Fruit fly (Drosophila melanogaster) whole organism, embryonic: ENCODE measurements around the gene Cpr67Fb.

ENCODE experiments used
- C15 ChIP-seq: fragments of 200-800 bp; sonication (Bioruptor generic); IDR thresholded peaks from 3 replicates; pipeline ENCODE4 v1.3.6; 2022; ENCODE audit warnings: missing biosample characterization, missing genetic modification characterization
- CG10267 ChIP-seq: fragments of 200-800 bp; sonication (Bioruptor generic); optimal IDR thresholded peaks from 2 replicates; lab custom pipeline; 2018; ENCODE audit warnings: missing biosample characterization, mild to moderate bottlenecking, missing genetic modification characterization, moderate library complexity
- CG11504 ChIP-seq: fragments of 200-800 bp; sonication (Bioruptor generic); optimal IDR thresholded peaks from 3 replicates; lab custom pipeline; 2019; ENCODE audit warnings: missing biosample characterization, mild to moderate bottlenecking, missing genetic modification characterization, moderate library complexity
- CG11696 ChIP-seq: fragments of 200-800 bp; sonication (Bioruptor generic); IDR thresholded peaks from 2 replicates; pipeline ENCODE4 v1.3.6; 2022; ENCODE audit warnings: missing biosample characterization, missing genetic modification characterization
- CG13424 ChIP-seq: fragments of 200-800 bp; sonication (Bioruptor generic); optimal IDR thresholded peaks from 2 replicates; lab custom pipeline; 2019; ENCODE audit warnings: missing biosample characterization, mild to moderate bottlenecking, missing genetic modification characterization, moderate library complexity
- CG14050 ChIP-seq: fragments of 200-800 bp; sonication (Bioruptor generic); IDR thresholded peaks from 3 replicates; pipeline ENCODE4 v1.3.6; 2022; ENCODE audit warnings: missing biosample characterization, missing genetic modification characterization
- CG1603 ChIP-seq: fragments of 200-800 bp; sonication (Bioruptor generic); optimal IDR thresholded peaks from 2 replicates; lab custom pipeline; 2019; ENCODE audit warnings: missing biosample characterization, mild to moderate bottlenecking, missing genetic modification characterization, moderate library complexity
- CG17829 ChIP-seq: fragments of 200-800 bp; optimal IDR thresholded peaks from 2 replicates; lab custom pipeline; 2019; ENCODE audit warnings: missing biosample characterization, mild to moderate bottlenecking, missing genetic modification characterization, moderate library complexity
- CG18262 ChIP-seq: fragments of 200-800 bp; optimal IDR thresholded peaks from 3 replicates; lab custom pipeline; 2019; ENCODE audit warnings: missing biosample characterization, mild to moderate bottlenecking, missing genetic modification characterization, moderate library complexity
- CG18476 ChIP-seq: fragments of 200-800 bp; sonication (Bioruptor generic); optimal IDR thresholded peaks from 2 replicates; lab custom pipeline; 2016; ENCODE audit warnings: missing biosample characterization, mild to moderate bottlenecking, missing genetic modification characterization
- CG2678 ChIP-seq: fragments of 200-800 bp; sonication (Bioruptor generic); optimal IDR thresholded peaks from 3 replicates; lab custom pipeline; 2019; ENCODE audit warnings: missing biosample characterization, mild to moderate bottlenecking, missing genetic modification characterization, moderate library complexity
- CG3065 ChIP-seq: fragments of 200-800 bp; sonication (Bioruptor generic); optimal IDR thresholded peaks from 2 replicates; lab custom pipeline; 2016; ENCODE audit warnings: missing biosample characterization, missing genetic modification characterization
- CG3726 ChIP-seq: fragments of 200-800 bp; sonication (Bioruptor generic); IDR thresholded peaks from 3 replicates; pipeline ENCODE4, ENCODE4 v1.3.6; 2022; ENCODE audit warnings: missing biosample characterization, missing genetic modification characterization
- CG7556 ChIP-seq: fragments of 200-800 bp; sonication (Bioruptor generic); optimal IDR thresholded peaks from 2 replicates; lab custom pipeline; 2017; ENCODE audit warnings: missing biosample characterization, mild to moderate bottlenecking, missing genetic modification characterization
- CG7839 ChIP-seq: fragments of 200-800 bp; sonication (Bioruptor generic); optimal IDR thresholded peaks from 3 replicates; lab custom pipeline; 2018; ENCODE audit warnings: missing biosample characterization, mild to moderate bottlenecking, missing genetic modification characterization, moderate library complexity
- CG8924 ChIP-seq: fragments of 200-800 bp; optimal IDR thresholded peaks from 3 replicates; lab custom pipeline; 2019; ENCODE audit warnings: missing biosample characterization, mild to moderate bottlenecking, missing genetic modification characterization, moderate library complexity
- CG9727 ChIP-seq: fragments of 200-800 bp; sonication (Bioruptor generic); optimal IDR thresholded peaks from 3 replicates; lab custom pipeline; 2017; ENCODE audit warnings: missing biosample characterization, mild to moderate bottlenecking, missing genetic modification characterization
- CoRest ChIP-seq: fragments of 200-800 bp; sonication (Bioruptor generic); optimal IDR thresholded peaks from 3 replicates; lab custom pipeline; 2018; ENCODE audit warnings: missing biosample characterization, mild to moderate bottlenecking, missing genetic modification characterization, moderate library complexity
- D19B ChIP-seq: fragments of 200-800 bp; sonication (Bioruptor generic); optimal IDR thresholded peaks from 2 replicates; lab custom pipeline; 2017; ENCODE audit warnings: missing biosample characterization, mild to moderate bottlenecking, missing genetic modification characterization
- Dek ChIP-seq: fragments of 200-800 bp; sonication (Bioruptor generic); optimal IDR thresholded peaks from 3 replicates; lab custom pipeline; 2019; ENCODE audit warnings: missing biosample characterization, mild to moderate bottlenecking, missing genetic modification characterization, moderate library complexity
- Elba2 ChIP-seq: fragments of 200-800 bp; sonication (Bioruptor generic); optimal IDR thresholded peaks from 3 replicates; lab custom pipeline; 2016; ENCODE audit warnings: missing biosample characterization, missing genetic modification characterization
- H15 ChIP-seq: fragments of 200-800 bp; sonication (Bioruptor generic); IDR thresholded peaks from 3 replicates; pipeline ENCODE4 v1.3.6; 2022; ENCODE audit warnings: missing biosample characterization, missing genetic modification characterization
- HLH4C ChIP-seq: fragments of 200-800 bp; sonication (Bioruptor generic); IDR thresholded peaks from 3 replicates; pipeline ENCODE4 v1.3.6; 2022; ENCODE audit warnings: missing biosample characterization, missing genetic modification characterization; ENCODE audit not compliant: partially characterized antibody
- Hr39 ChIP-seq: fragments of >200 bp; optimal IDR thresholded peaks from 2 replicates; lab custom pipeline; 2017
- Hr51 ChIP-seq, 2 experiments: fragments of 200-800 bp; sonication (Bioruptor generic); optimal IDR thresholded peaks; 2 replicates in 1 of 2; 3 replicates in 1 of 2; lab custom pipeline; 2016 to 2018; ENCODE audit warnings: missing biosample characterization in 2 of 2, missing genetic modification characterization in 2 of 2, mild to moderate bottlenecking in 1 of 2, moderate library complexity in 1 of 2
- Meics ChIP-seq: fragments of 200-800 bp; sonication (Bioruptor generic); optimal IDR thresholded peaks from 2 replicates; lab custom pipeline; 2017; ENCODE audit warnings: missing biosample characterization, mild to moderate bottlenecking, missing genetic modification characterization
- Sox100B ChIP-seq: fragments of 200-800 bp; sonication (Bioruptor generic); optimal IDR thresholded peaks from 3 replicates; lab custom pipeline; 2018; ENCODE audit warnings: missing biosample characterization, mild to moderate bottlenecking, missing genetic modification characterization
- Xrp1 ChIP-seq: fragments of 200-800 bp; sonication (Bioruptor generic); IDR thresholded peaks from 2 replicates; pipeline ENCODE4 v1.3.6; 2022; ENCODE audit warnings: missing biosample characterization, missing genetic modification characterization
- ara ChIP-seq: fragments of 200-800 bp; sonication (Bioruptor generic); IDR thresholded peaks from 2 replicates; pipeline ENCODE4 v1.3.6; 2022; ENCODE audit warnings: missing biosample characterization, missing genetic modification characterization
- chinmo ChIP-seq: fragments of 200-800 bp; sonication (Bioruptor generic); IDR thresholded peaks from 4 replicates; pipeline ENCODE4 v1.3.6; 2022; ENCODE audit warnings: missing biosample characterization, missing genetic modification characterization; ENCODE audit not compliant: partially characterized antibody
- emc ChIP-seq: fragments of 200-800 bp; sonication (Bioruptor generic); optimal IDR thresholded peaks from 2 replicates; lab custom pipeline; 2016; ENCODE audit warnings: missing biosample characterization, missing genetic modification characterization
- ems ChIP-seq: fragments of 200-800 bp; sonication (Bioruptor generic); optimal IDR thresholded peaks from 3 replicates; lab custom pipeline; 2016; ENCODE audit warnings: missing biosample characterization, missing genetic modification characterization
- grau ChIP-seq: fragments of 200-800 bp; optimal IDR thresholded peaks from 3 replicates; lab custom pipeline; 2019; ENCODE audit warnings: missing biosample characterization, mild to moderate bottlenecking, missing genetic modification characterization, moderate library complexity
- klu ChIP-seq: fragments of 200-800 bp; sonication (Bioruptor generic); IDR thresholded peaks from 2 replicates; pipeline ENCODE4 v1.3.6; 2022; ENCODE audit warnings: missing biosample characterization, missing genetic modification characterization
- mirr ChIP-seq: fragments of 200-800 bp; sonication (Bioruptor generic); optimal IDR thresholded peaks from 3 replicates; lab custom pipeline; 2018; ENCODE audit warnings: missing biosample characterization, mild to moderate bottlenecking, missing genetic modification characterization
- nerfin-1 ChIP-seq: fragments of 200-800 bp; sonication (Bioruptor generic); optimal IDR thresholded peaks from 3 replicates; lab custom pipeline; 2019; ENCODE audit warnings: missing biosample characterization, mild to moderate bottlenecking, missing genetic modification characterization, moderate library complexity
- onecut ChIP-seq: fragments of 200-800 bp; sonication (Bioruptor generic); IDR thresholded peaks from 2 replicates; pipeline ENCODE4 v1.3.6; 2022; ENCODE audit warnings: missing biosample characterization, missing genetic modification characterization
- pan ChIP-seq, 4 experiments: fragments of >200 bp in 3 of 4; fragments of 200-800 bp in 1 of 4; sonication (Bioruptor generic) in 1 of 4; optimal IDR thresholded peaks in 3 of 4; IDR thresholded peaks in 1 of 4; 2 replicates each; pipeline versions ENCODE4 v1.3.6 to Lab custom; 2017 to 2022; ENCODE audit warnings: missing biosample characterization in 2 of 4, missing genetic modification characterization in 2 of 4, mixed read lengths in 1 of 4
- pnt ChIP-seq: fragments of 200-800 bp; sonication (Bioruptor generic); optimal IDR thresholded peaks from 3 replicates; lab custom pipeline; 2016; ENCODE audit warnings: missing biosample characterization, missing genetic modification characterization
- prd ChIP-seq, 3 experiments: fragments of >200 bp in 2 of 3; fragments of 200-800 bp in 1 of 3; sonication (Bioruptor generic) in 1 of 3; optimal IDR thresholded peaks in 2 of 3; IDR thresholded peaks in 1 of 3; 2 replicates in 2 of 3; 3 replicates in 1 of 3; pipeline versions ENCODE4 v1.3.6 to Lab custom; 2017 to 2022; ENCODE audit warnings: missing biosample characterization in 1 of 3, missing genetic modification characterization in 1 of 3
- shn ChIP-seq: fragments of 200-800 bp; sonication (Bioruptor generic); optimal IDR thresholded peaks from 3 replicates; lab custom pipeline; 2016; ENCODE audit warnings: missing biosample characterization, missing genetic modification characterization
- sim ChIP-seq: fragments of 200-800 bp; sonication (Bioruptor generic); IDR thresholded peaks from 2 replicates; pipeline ENCODE4 v1.3.6; 2022; ENCODE audit warnings: missing biosample characterization, missing genetic modification characterization
- sob ChIP-seq: fragments of 200-800 bp; sonication (Bioruptor generic); IDR thresholded peaks from 2 replicates; pipeline ENCODE4 v1.3.6; 2022; ENCODE audit warnings: missing biosample characterization, missing genetic modification characterization
- unpg ChIP-seq: fragments of 200-800 bp; sonication (Bioruptor generic); optimal IDR thresholded peaks from 3 replicates; lab custom pipeline; 2018; ENCODE audit warnings: missing biosample characterization, mild to moderate bottlenecking, missing genetic modification characterization, moderate library complexity
- vvl ChIP-seq: fragments of 200-800 bp; sonication (Bioruptor generic); IDR thresholded peaks from 2 replicates; pipeline ENCODE4 v1.3.6; 2022; ENCODE audit warnings: missing biosample characterization, missing genetic modification characterization

Gene Cpr67Fb

DNA sequence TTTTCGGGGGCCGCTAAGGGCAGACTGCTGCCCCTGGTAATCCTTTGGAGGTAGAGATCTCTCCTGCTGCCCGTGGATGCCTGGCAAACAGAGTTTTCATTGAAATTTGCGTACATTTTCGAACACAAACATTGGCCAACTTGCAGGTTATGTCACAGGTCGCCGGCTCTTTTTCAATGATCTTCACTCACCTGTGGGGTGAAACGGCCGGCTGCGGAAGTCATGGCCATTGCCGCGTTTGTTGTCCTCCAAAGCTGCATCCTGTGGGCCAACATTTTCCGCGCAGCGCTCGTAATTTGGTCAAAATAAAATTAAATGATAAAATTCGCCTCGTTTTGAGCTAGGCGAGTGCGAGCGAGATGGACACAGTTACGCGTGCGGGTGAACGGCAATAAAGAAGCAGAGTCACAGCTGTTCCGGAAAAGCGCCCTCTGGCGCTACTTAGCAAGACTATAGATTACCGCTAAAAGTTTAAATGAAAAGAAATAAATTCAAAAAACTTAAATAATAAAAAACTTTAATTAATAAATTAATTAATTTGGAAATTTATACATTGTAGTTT, 8.2 kb upstream of the Cpr67Fb start (continued):
- no peak for TF ChIP-seq shn

DNA sequence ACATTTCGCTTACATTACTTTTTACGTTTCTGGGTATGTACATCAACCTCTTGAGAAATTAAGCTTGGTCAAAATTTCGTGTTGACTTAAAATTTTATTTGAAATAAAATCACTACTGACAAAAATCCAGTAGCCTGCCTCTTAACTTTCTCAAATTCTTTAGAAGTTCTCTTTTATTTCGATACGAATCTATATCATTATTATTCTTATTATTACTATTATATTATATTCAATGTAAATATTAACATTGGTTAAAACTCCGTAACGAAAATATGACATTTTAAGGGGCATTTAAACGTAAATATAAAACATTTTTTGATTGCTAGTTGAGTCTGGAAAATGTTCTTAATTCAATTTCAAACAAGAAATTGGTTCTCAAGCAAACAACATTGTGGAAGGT, 7.6 kb upstream of the Cpr67Fb start, which contains the start of gene OXA1L:
Gene OXA1L (minus strand): TSS at position 101 of the 400 bp plus-strand sequence.
- TF ChIP-seq klu (GFP tag; lab: Robert Waterston, UW) = no peak
- TF ChIP-seq CG7556 (GFP tag; lab: Kevin White, UChicago) = no peak
- TF ChIP-seq C15 (GFP tag; lab: Robert Waterston, UW) = no peak
- no peak for TF ChIP-seq pnt
- TF ChIP-seq Elba2 (GFP tag; lab: Kevin White, UChicago) = no peak
- no peak for TF ChIP-seq CG18476 (GFP tag; lab: Kevin White, UChicago)
- TF ChIP-seq onecut = no peak
- no peak for TF ChIP-seq sim (GFP tag; lab: Robert Waterston, UW)
- no peak for TF ChIP-seq ems (GFP tag; lab: Kevin White, UChicago)
- no peak for TF ChIP-seq Dek
- TF ChIP-seq nerfin-1 = no peak
- no peak for TF ChIP-seq HLH4C (GFP tag; lab: Robert Waterston, UW)
- no peak for TF ChIP-seq D19B
- TF ChIP-seq unpg (GFP tag; lab: Kevin White, UChicago) = no peak

DNA sequence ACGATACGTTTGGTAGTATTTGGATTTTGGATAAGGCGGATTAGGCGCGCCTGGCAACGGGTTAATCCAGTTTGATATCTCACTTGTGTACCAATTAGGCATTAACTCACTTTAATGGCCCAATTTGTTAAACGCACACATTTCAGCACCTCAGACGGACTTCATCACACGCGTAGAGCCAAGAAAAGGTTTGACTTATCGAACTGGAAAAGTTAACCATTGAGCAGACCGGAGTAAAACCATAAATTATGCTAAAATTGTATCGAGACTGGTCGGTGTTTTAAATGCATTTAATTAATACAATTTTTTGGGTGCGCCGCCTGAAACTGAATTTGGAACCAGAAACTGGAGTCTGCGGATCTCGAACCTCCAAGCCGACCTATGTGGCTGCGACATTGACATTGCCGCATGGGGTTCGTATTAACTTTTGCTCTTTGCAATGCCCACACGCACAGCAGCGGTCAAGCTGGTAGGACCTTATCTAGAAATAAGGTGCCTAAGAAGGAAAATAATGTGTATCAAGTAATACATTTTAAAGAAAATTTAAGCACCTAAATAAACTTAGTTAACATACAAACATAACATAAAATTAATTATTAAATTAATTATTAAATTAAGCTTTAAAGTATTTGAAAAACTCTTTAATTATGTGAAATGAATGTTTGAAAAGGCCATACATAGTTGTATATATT, 4.8 kb upstream of the Cpr67Fb start:
- peak; percentile 30 for TF ChIP-seq CG13424 (tag; lab: Kevin White, UChicago)
- no peak for TF ChIP-seq CG9727 (GFP tag; lab: Kevin White, UChicago)
- peak; percentile 39 for TF ChIP-seq Sox100B (GFP tag; lab: Kevin White, UChicago)
- TF ChIP-seq chinmo = peak; percentile 85; the same call in 2 of the 4 replicates
- TF ChIP-seq unpg (GFP tag; lab: Kevin White, UChicago) = no peak
- TF ChIP-seq CoRest (tag; lab: Kevin White, UChicago) = peak; percentile 2
- no peak for TF ChIP-seq emc (GFP tag; lab: Kevin White, UChicago)
- peak; percentile 43 for TF ChIP-seq CG18262
- peak; percentile 26 for TF ChIP-seq CG7839 (tag; lab: Kevin White, UChicago)
- TF ChIP-seq H15 (GFP tag; lab: Robert Waterston, UW) = no peak
- no peak for TF ChIP-seq ara (GFP tag; lab: Robert Waterston, UW)
- peak; percentile 29 for TF ChIP-seq grau
- TF ChIP-seq CG17829 = peak; percentile 11
- no peak for TF ChIP-seq prd (optimal IDR thresholded peaks at IDR 0.05; lab: Kevin White, UChicago)
- 0 out of 3 replicates have a peak, but pooled peaks have one; percentile 13 for TF ChIP-seq prd (GFP tag; IDR thresholded peaks at IDR 0.05; lab: Robert Waterston, UW)
- TF ChIP-seq CG10267 = peak; percentile 7
- no peak for TF ChIP-seq pan (optimal IDR thresholded peaks at IDR 0.05; lab: Kevin White, UChicago)
- peak in 1 of 2 experiments; percentile 26 for TF ChIP-seq pan (GFP tag; optimal IDR thresholded peaks at IDR 0.05 in 1 of 2, IDR thresholded peaks at IDR 0.05 in 1 of 2)
- TF ChIP-seq sob (GFP tag; lab: Robert Waterston, UW) = no peak
- peak; percentile 24 for TF ChIP-seq CG8924 (tag; lab: Kevin White, UChicago)
- TF ChIP-seq vvl (GFP tag; lab: Robert Waterston, UW) = peak; percentile 53; the same call in 1 of the 2 replicates
- no peak for TF ChIP-seq Hr39 (lab: Kevin White, UChicago)
- peak; percentile 0 for TF ChIP-seq CG1603 (tag; lab: Kevin White, UChicago)
- TF ChIP-seq CG3726 (GFP tag; lab: Robert Waterston, UW) = no peak
- no peak for TF ChIP-seq mirr (GFP tag; lab: Kevin White, UChicago)
- TF ChIP-seq Hr51 (GFP tag; optimal IDR thresholded peaks at IDR 0.05; lab: Kevin White, UChicago) = peak in 1 of 2 experiments; percentile 66
- TF ChIP-seq Meics = peak; percentile 4
- no peak for TF ChIP-seq CG14050
- peak; percentile 48 for TF ChIP-seq CG2678
- TF ChIP-seq CG11696 (GFP tag; lab: Robert Waterston, UW) = peak; percentile 69
- TF ChIP-seq Xrp1 (GFP tag; lab: Robert Waterston, UW) = peak; percentile 8; the same call in 1 of the 2 replicates
- TF ChIP-seq CG3065 (GFP tag; lab: Kevin White, UChicago) = no peak
- peak; percentile 56 for TF ChIP-seq CG11504 (tag; lab: Kevin White, UChicago)
